Worm (Caenorhabditis elegans) whole organism, L4 larva: Measurements from ENCODE around the gene Y41C4A.9.

Experiments
- fkh-10 ChIP-seq: fragments of 150-350 bp; optimal IDR thresholded peaks from 2 replicates; lab custom pipeline; 2014; ENCODE audit warnings: missing biosample characterization, missing genetic modification reagents, missing genetic modification characterization
- nhr-11 ChIP-seq: fragments of 150-350 bp; optimal IDR thresholded peaks from 2 replicates; lab custom pipeline; 2014; ENCODE audit warnings: missing biosample characterization, missing genetic modification characterization
- unc-39 ChIP-seq: sonication (generic microtip); optimal IDR thresholded peaks from 2 replicates; lab custom pipeline; 2017; ENCODE audit warnings: missing biosample characterization, missing genetic modification characterization

DNA sequence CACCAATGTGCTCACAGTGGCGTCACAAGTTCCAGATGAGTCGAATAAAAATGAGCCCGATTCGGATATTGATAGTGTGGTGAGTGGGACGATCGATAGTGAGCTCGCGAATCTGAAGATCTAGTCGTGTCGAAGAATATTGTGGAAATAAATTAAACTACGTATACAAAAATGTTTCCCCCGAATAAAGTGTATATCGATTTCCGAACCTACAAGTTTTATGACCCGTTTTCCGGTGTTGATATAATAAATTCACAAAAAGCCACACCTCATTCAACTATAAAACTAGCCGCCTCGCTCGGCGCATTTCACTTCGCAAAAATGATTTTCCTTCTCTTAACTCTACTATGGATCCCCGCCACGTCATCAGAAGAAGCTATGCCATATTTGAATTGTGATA is 18.5 kb downstream of the Y41C4A.9 start, which contains the start of gene pqn-84:
- TF ChIP-seq unc-39 (tag; lab: Kevin White, UChicago): no peak
- TF ChIP-seq nhr-11: no peak
- TF ChIP-seq fkh-10 (GFP tag; lab: Kevin White, UChicago): no peak
